Worm (Caenorhabditis elegans): ENCODE measurements around the gene B0495.5.

The B0495.5 gene

DNA sequence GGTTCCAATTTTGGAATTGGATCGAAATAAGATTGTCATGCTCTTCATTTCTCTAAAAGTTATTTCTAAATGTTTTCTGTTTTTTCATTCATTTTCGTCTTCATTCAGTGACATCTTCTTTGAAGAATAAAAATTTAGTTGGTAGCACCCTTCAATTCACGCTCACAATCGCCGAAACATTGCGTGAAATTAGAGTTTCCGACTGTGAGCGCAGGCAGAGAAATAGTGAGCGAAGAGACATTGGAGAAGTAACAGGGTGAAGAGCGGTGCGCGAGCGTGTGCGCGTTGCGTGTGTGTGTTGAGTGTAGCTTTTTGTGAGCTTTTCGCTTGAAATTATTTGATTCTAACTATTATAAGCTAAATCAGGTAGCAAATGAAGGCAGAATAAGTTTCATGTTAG, 28.9 kb downstream of the B0495.5 start (continued):
- TF ChIP-seq lin-35 (GFP tag; optimal IDR thresholded peaks at IDR 0.05): peak; percentile 19 to 43
- no peak for TF ChIP-seq ceh-90 (tag; optimal IDR thresholded peaks at IDR 0.05)

DNA sequence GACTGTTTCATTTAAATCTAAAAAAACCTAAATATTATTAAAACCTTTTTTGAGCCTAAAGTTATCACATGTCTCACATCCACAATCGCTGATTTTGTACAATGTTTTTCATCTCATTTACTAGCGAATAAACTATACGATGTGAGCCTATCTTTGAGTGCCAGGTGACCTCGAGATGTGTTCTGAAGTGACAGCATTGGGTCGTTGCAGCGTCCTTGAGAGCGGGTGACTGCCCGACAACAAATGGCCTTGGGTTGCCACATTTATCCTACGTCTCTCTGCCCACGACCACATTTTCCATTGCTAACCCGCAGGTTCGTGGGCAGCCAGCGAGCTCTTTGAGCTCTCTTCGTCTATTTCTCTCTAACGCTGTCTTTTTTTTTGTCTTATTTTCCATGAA, 31.3 kb downstream of the B0495.5 start, which contains the start of gene lir-2:
TSS of gene lir-2 (plus strand) at position 301 of the 400 bp plus-strand sequence.
- TF ChIP-seq snu-23 (GFP tag; optimal IDR thresholded peaks at IDR 0.05): no peak
- peak in 1 of 2 experiments; percentile 3 for TF ChIP-seq efl-1 (optimal IDR thresholded peaks at IDR 0.05)
- TF ChIP-seq efl-1 (GFP tag; optimal IDR thresholded peaks at IDR 0.05 in 1 of 2): no peak

DNA sequence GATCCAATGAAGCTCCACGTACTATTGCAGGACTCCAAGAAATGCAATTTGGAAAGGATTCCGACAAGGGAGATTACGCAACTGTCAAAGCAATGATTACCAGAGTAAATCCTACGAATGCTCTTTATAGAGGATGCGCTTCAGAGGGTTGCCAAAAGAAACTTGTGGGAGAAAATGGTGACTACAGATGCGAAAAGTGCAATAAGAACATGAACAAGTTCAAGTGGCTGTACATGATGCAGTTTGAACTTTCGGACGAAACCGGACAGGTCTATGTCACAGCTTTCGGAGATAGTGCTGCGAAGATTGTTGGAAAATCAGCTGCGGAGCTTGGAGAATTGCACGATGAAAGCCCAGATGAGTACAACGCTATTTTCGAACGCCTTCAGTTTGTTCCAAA, 32.0 kb downstream of the B0495.5 start:
- no peak for TF ChIP-seq unc-62 (GFP tag; optimal IDR thresholded peaks at IDR 0.05)
- TF ChIP-seq aha-1 (tag; optimal IDR thresholded peaks at IDR 0.05): no peak
- no peak for TF ChIP-seq egl-27 (tag; optimal IDR thresholded peaks at IDR 0.05)
- no peak for TF ChIP-seq mdl-1 (tag; optimal IDR thresholded peaks at IDR 0.05)
- no peak for TF ChIP-seq nhr-28 (tag; optimal IDR thresholded peaks at IDR 0.05)
- TF ChIP-seq nhr-19 (GFP tag; conservative IDR thresholded peaks at IDR 0.05): no peak
- no peak for TF ChIP-seq nhr-85 (tag)
- no peak for TF ChIP-seq nhr-11 (tag; optimal IDR thresholded peaks at IDR 0.05)
- no peak for TF ChIP-seq lin-13 (GFP tag; optimal IDR thresholded peaks at IDR 0.05)
- no peak for TF ChIP-seq fos-1 (tag; optimal IDR thresholded peaks at IDR 0.05)
- no peak for TF ChIP-seq ceh-8 (GFP tag; optimal IDR thresholded peaks at IDR 0.05)
- no peak for TF ChIP-seq egl-13 (tag; optimal IDR thresholded peaks at IDR 0.05)
- TF ChIP-seq ceh-82 (tag; optimal IDR thresholded peaks at IDR 0.05): no peak
- TF ChIP-seq nhr-71 (tag; optimal IDR thresholded peaks at IDR 0.05): no peak
- no peak for TF ChIP-seq pqm-1 (tag; optimal IDR thresholded peaks at IDR 0.05)
- TF ChIP-seq Y116A8C.19 (tag; optimal IDR thresholded peaks at IDR 0.05; ENCODE audit: borderline replicate concordance): no peak
- TF ChIP-seq grh-1 (GFP tag; IDR thresholded peaks at IDR 0.05): no peak
- no peak for TF ChIP-seq blmp-1 (tag; optimal IDR thresholded peaks at IDR 0.05)

DNA sequence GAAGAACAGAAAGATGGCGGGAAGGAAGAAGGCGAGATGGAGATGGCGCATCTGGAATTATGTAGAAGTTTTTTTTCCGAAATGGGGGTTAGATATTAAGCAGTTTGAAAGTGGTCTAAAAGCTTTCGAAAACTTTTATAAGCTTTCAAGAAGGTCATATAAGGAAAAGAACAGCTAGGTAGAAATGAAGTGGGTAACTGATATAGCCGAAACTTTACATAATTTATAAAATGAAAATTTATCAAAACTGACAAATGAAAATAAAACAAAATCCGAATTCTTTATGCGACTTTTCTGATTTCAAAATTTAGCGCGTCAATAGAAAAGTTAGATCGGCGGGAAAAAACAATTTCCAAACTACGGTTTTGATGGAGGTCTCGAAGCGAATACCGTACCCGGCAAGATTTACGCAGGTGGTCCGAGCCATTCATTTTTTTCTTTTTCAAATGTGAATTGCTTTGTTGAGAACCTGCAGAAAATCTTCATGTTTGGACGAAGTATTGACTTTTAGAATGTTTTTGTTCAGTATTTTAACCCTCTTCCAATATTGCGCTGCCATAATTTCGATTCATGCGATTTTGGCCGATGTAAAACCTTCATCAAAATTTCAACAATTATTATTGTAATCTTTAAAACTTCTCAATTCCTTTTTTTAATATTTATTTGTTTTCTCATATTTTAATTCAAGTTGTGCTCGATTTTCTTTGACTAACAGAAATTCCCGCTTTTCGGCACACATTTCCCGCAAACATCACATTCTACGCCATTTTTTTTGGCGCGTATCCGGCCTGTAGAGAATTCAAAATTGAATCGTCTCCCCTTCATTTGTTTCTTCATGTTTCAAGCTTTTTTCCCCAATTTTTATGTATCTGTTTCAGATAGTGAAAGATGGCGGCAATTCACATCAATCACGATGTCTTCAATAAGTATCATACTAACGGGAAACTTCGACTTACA, 34.3 kb downstream of the B0495.5 start, which contains the start of the genes F18A1.7 and rpa-1:
TSS of gene F18A1.7 (minus strand) at position 51 of the 957 bp plus-strand sequence.
TSS of gene rpa-1 (plus strand) at position 879 of the 957 bp plus-strand sequence.
- no peak for TF ChIP-seq tbx-2 (tag; optimal IDR thresholded peaks at IDR 0.05)
- peak; percentile 53 to 82 (median 71) for TF ChIP-seq dpl-1 (GFP tag; optimal IDR thresholded peaks at IDR 0.05)
- TF ChIP-seq pag-3 (tag; optimal IDR thresholded peaks at IDR 0.05; ENCODE audit: borderline replicate concordance, insufficient read depth): no peak
- no peak for TF ChIP-seq elt-2 (tag; optimal IDR thresholded peaks at IDR 0.05)
- TF ChIP-seq lsy-2 (tag; optimal IDR thresholded peaks at IDR 0.05): peak; percentile 11 to 60
- TF ChIP-seq lin-35 (GFP tag; optimal IDR thresholded peaks at IDR 0.05): peak; percentile 59 to 76
- TF ChIP-seq vab-15 (tag; optimal IDR thresholded peaks at IDR 0.05): no peak
- TF ChIP-seq lin-13 (GFP tag; optimal IDR thresholded peaks at IDR 0.05): no peak
- no peak for TF ChIP-seq nhr-71 (tag; optimal IDR thresholded peaks at IDR 0.05)
- no peak for TF ChIP-seq fkh-4 (tag; optimal IDR thresholded peaks at IDR 0.05; ENCODE audit: borderline replicate concordance)
- no peak for TF ChIP-seq C34B4.2 (tag; optimal IDR thresholded peaks at IDR 0.05)
- no peak for TF ChIP-seq ceh-82 (tag; optimal IDR thresholded peaks at IDR 0.05)
- TF ChIP-seq nhr-28 (tag; optimal IDR thresholded peaks at IDR 0.05): no peak
- TF ChIP-seq mef-2 (tag; optimal IDR thresholded peaks at IDR 0.05): no peak
- peak; percentile 78 for TF ChIP-seq F16B12.6 (tag; optimal IDR thresholded peaks at IDR 0.05)
- no peak for TF ChIP-seq xbp-1 (tag; optimal IDR thresholded peaks at IDR 0.05)
- TF ChIP-seq blmp-1 (tag; optimal IDR thresholded peaks at IDR 0.05): peak; percentile 39
- TF ChIP-seq mab-9 (GFP tag; IDR thresholded peaks at IDR 0.05): no peak
- peak; percentile 15 for TF ChIP-seq snu-23 (GFP tag; optimal IDR thresholded peaks at IDR 0.05)
- no peak for TF ChIP-seq nhr-11 (tag; optimal IDR thresholded peaks at IDR 0.05)
- no peak for TF ChIP-seq jun-1 (tag; optimal IDR thresholded peaks at IDR 0.05)
- no peak for TF ChIP-seq elt-3 (tag; optimal IDR thresholded peaks at IDR 0.05)
- TF ChIP-seq unc-98 (GFP tag; IDR thresholded peaks at IDR 0.05): no peak
- no peak for TF ChIP-seq ama-1 (optimal IDR thresholded peaks at IDR 0.05)
- peak; percentile 36 to 54 for TF ChIP-seq efl-1 (optimal IDR thresholded peaks at IDR 0.05)
- peak; percentile 9 to 62 for TF ChIP-seq efl-1 (GFP tag; optimal IDR thresholded peaks at IDR 0.05 in 1 of 2)
- peak; percentile 25 for TF ChIP-seq mep-1 (tag; optimal IDR thresholded peaks at IDR 0.05)
- TF ChIP-seq dsc-1 (tag; optimal IDR thresholded peaks at IDR 0.05): no peak
- no peak for TF ChIP-seq fkh-8 (tag; optimal IDR thresholded peaks at IDR 0.05)

All from whole organism, L1 larva.